Fruit fly (Drosophila melanogaster) whole organism, embryonic: ENCODE results near the gene eIF2Bepsilon.
A peak's percentile ranks its signal among the peaks of the same experiment; 100 is the strongest.

Experiments
- Adf1 ChIP-seq: fragments of 200-800 bp; sonication (Bioruptor generic); IDR thresholded peaks from 2 replicates; pipeline ENCODE4 v1.3.6; 2022; ENCODE audit warnings: missing biosample characterization, missing genetic modification characterization
- BEAF-32 ChIP-seq: fragments of 200-800 bp; sonication (Bioruptor generic); optimal IDR thresholded peaks from 3 replicates; lab custom pipeline; 2017; ENCODE audit warnings: missing biosample characterization, missing genetic modification characterization, mild to moderate bottlenecking, moderate library complexity, missing genetic modification reagents
- Bteb2 ChIP-seq: fragments of 200-800 bp; sonication (Bioruptor generic); optimal IDR thresholded peaks from 2 replicates; lab custom pipeline; 2016; ENCODE audit warnings: missing biosample characterization, missing genetic modification characterization
- C15 ChIP-seq: fragments of 200-800 bp; sonication (Bioruptor generic); IDR thresholded peaks from 3 replicates; pipeline ENCODE4 v1.3.6; 2022; ENCODE audit warnings: missing biosample characterization, missing genetic modification characterization
- CG10147 ChIP-seq: fragments of 200-800 bp; sonication (Bioruptor generic); optimal IDR thresholded peaks from 2 replicates; lab custom pipeline; 2019; ENCODE audit warnings: missing biosample characterization, mild to moderate bottlenecking, missing genetic modification characterization, moderate library complexity
- CG11456 ChIP-seq: fragments of 200-800 bp; sonication (Bioruptor generic); IDR thresholded peaks from 3 replicates; pipeline ENCODE4 v1.3.6; 2022; ENCODE audit warnings: missing biosample characterization, missing genetic modification characterization
- CG11723 ChIP-seq: fragments of 200-800 bp; sonication (Bioruptor generic); optimal IDR thresholded peaks from 2 replicates; lab custom pipeline; 2017; ENCODE audit warnings: missing biosample characterization, mild to moderate bottlenecking, missing genetic modification characterization
- CG12219 ChIP-seq: fragments of 200-800 bp; sonication (Bioruptor generic); optimal IDR thresholded peaks from 3 replicates; lab custom pipeline; 2018; ENCODE audit warnings: missing biosample characterization, mild to moderate bottlenecking, missing genetic modification characterization
- CG13775 ChIP-seq: fragments of 200-800 bp; sonication (Bioruptor generic); optimal IDR thresholded peaks from 3 replicates; lab custom pipeline; 2017; ENCODE audit warnings: missing biosample characterization, mild to moderate bottlenecking, missing genetic modification characterization
- CG14050 ChIP-seq: fragments of 200-800 bp; sonication (Bioruptor generic); IDR thresholded peaks from 3 replicates; pipeline ENCODE4 v1.3.6; 2022; ENCODE audit warnings: missing biosample characterization, missing genetic modification characterization
- CG15514 ChIP-seq: fragments of 200-800 bp; sonication (Bioruptor generic); optimal IDR thresholded peaks from 3 replicates; lab custom pipeline; 2017; ENCODE audit warnings: missing biosample characterization, missing genetic modification characterization, mild to moderate bottlenecking, moderate library complexity, missing genetic modification reagents
- CG17912 ChIP-seq: fragments of 200-800 bp; sonication (Bioruptor generic); optimal IDR thresholded peaks from 2 replicates; lab custom pipeline; 2018; ENCODE audit warnings: missing biosample characterization, mild to moderate bottlenecking, missing genetic modification characterization
- CG31365 ChIP-seq: fragments of 200-800 bp; sonication (Bioruptor generic); optimal IDR thresholded peaks from 2 replicates; lab custom pipeline; 2018; ENCODE audit warnings: missing biosample characterization, mild to moderate bottlenecking, missing genetic modification characterization
- CG32772 ChIP-seq: fragments of 200-800 bp; sonication (Bioruptor generic); IDR thresholded peaks from 2 replicates; pipeline ENCODE4 v1.3.6; 2022; ENCODE audit warnings: missing biosample characterization, missing genetic modification characterization
- CG3838 ChIP-seq: fragments of 200-800 bp; sonication (Bioruptor generic); optimal IDR thresholded peaks from 3 replicates; lab custom pipeline; 2016; ENCODE audit warnings: missing biosample characterization, missing genetic modification characterization
- CG7271 ChIP-seq: fragments of 200-800 bp; sonication (Bioruptor generic); optimal IDR thresholded peaks from 2 replicates; lab custom pipeline; 2018; ENCODE audit warnings: missing biosample characterization, mild to moderate bottlenecking, missing genetic modification characterization, moderate library complexity
- CG9876 ChIP-seq: fragments of 200-800 bp; sonication (Bioruptor generic); optimal IDR thresholded peaks from 2 replicates; lab custom pipeline; 2016; ENCODE audit warnings: missing biosample characterization, missing genetic modification characterization
- CTCF ChIP-seq: fragments of 200-800 bp; sonication (Bioruptor generic); optimal IDR thresholded peaks from 2 replicates; lab custom pipeline; 2017; ENCODE audit warnings: missing biosample characterization, mild to moderate bottlenecking, missing genetic modification characterization, moderate library complexity
- Dad ChIP-seq: fragments of 200-800 bp; sonication (Bioruptor generic); optimal IDR thresholded peaks from 3 replicates; lab custom pipeline; 2016; ENCODE audit warnings: missing biosample characterization, missing genetic modification characterization
- Dip2 ChIP-seq: fragments of 200-800 bp; sonication (Bioruptor generic); IDR thresholded peaks from 2 replicates; pipeline ENCODE4 v1.3.6; 2022; ENCODE audit warnings: missing biosample characterization, missing genetic modification characterization
- Dip3 ChIP-seq: fragments of 200-800 bp; sonication (Bioruptor generic); optimal IDR thresholded peaks from 3 replicates; lab custom pipeline; 2016; ENCODE audit warnings: missing biosample characterization, missing genetic modification characterization
- Doc2 ChIP-seq: fragments of 200-800 bp; sonication (Bioruptor generic); IDR thresholded peaks from 2 replicates; pipeline ENCODE4 v1.3.6; 2022; ENCODE audit warnings: missing biosample characterization, missing genetic modification characterization
- Doc3 ChIP-seq: fragments of 200-800 bp; sonication (Bioruptor generic); IDR thresholded peaks from 3 replicates; pipeline ENCODE4 v1.3.6; 2022; ENCODE audit warnings: missing biosample characterization, missing genetic modification characterization; ENCODE audit not compliant: partially characterized antibody
- Elba2 ChIP-seq: fragments of 200-800 bp; sonication (Bioruptor generic); optimal IDR thresholded peaks from 3 replicates; lab custom pipeline; 2016; ENCODE audit warnings: missing biosample characterization, missing genetic modification characterization
- Hr78 ChIP-seq, 2 experiments: fragments of 200-800 bp in 1 of 2; fragments of >200 bp in 1 of 2; sonication (Bioruptor generic) in 1 of 2; optimal IDR thresholded peaks; 2 replicates each; lab custom pipeline; 2017 to 2019; ENCODE audit warnings: missing biosample characterization in 2 of 2, missing genetic modification characterization in 2 of 2, mild to moderate bottlenecking in 1 of 2, moderate library complexity in 1 of 2
- MESR4 ChIP-seq: fragments of 200-800 bp; sonication (Bioruptor generic); optimal IDR thresholded peaks from 2 replicates; lab custom pipeline; 2018; ENCODE audit warnings: missing biosample characterization, mild to moderate bottlenecking, missing genetic modification characterization, moderate library complexity
- Optix ChIP-seq: fragments of 200-800 bp; sonication (Bioruptor generic); IDR thresholded peaks from 3 replicates; pipeline ENCODE4 v1.3.6; 2022; ENCODE audit warnings: missing biosample characterization, missing genetic modification characterization
- Ravus ChIP-seq: fragments of 200-800 bp; sonication (Bioruptor generic); IDR thresholded peaks from 2 replicates; pipeline ENCODE4 v1.3.6; 2022; ENCODE audit warnings: missing biosample characterization, missing genetic modification characterization
- Spps ChIP-seq: fragments of 200-800 bp; sonication (Bioruptor generic); optimal IDR thresholded peaks from 2 replicates; lab custom pipeline; 2018; ENCODE audit warnings: missing biosample characterization, mild to moderate bottlenecking, missing genetic modification characterization
- Tbp ChIP-seq: fragments of >200 bp; optimal IDR thresholded peaks from 2 replicates; lab custom pipeline; 2018; ENCODE audit warnings: missing biosample characterization, missing genetic modification characterization
- bcd ChIP-seq: fragments of 200-800 bp; sonication (Bioruptor generic); optimal IDR thresholded peaks from 2 replicates; lab custom pipeline; 2017; ENCODE audit warnings: missing biosample characterization, mild to moderate bottlenecking, missing genetic modification characterization
- corto ChIP-seq: fragments of 200-800 bp; sonication (Bioruptor generic); optimal IDR thresholded peaks from 2 replicates; lab custom pipeline; 2016; ENCODE audit warnings: missing biosample characterization, mild to moderate bottlenecking, missing genetic modification characterization, moderate library complexity
- cwo ChIP-seq: fragments of 200-800 bp; sonication (Bioruptor generic); optimal IDR thresholded peaks from 3 replicates; lab custom pipeline; 2017; ENCODE audit warnings: missing biosample characterization, missing genetic modification characterization, mild to moderate bottlenecking, moderate library complexity, missing genetic modification reagents
- dmrt99B ChIP-seq: fragments of 200-800 bp; sonication (Bioruptor generic); optimal IDR thresholded peaks from 2 replicates; lab custom pipeline; 2018; ENCODE audit warnings: missing biosample characterization, mild to moderate bottlenecking, missing genetic modification characterization, moderate library complexity
- esg ChIP-seq: fragments of 200-800 bp; sonication (Bioruptor generic); conservative IDR thresholded peaks from 2 replicates; pipeline ENCODE4 v1.3.6; 2022; ENCODE audit warnings: missing biosample characterization, missing genetic modification characterization
- gce ChIP-seq: fragments of 200-800 bp; sonication (Bioruptor generic); IDR thresholded peaks from 3 replicates; pipeline ENCODE4 v1.3.6; 2022; ENCODE audit warnings: missing biosample characterization, missing genetic modification characterization
- gem ChIP-seq: fragments of 200-800 bp; sonication (Bioruptor generic); optimal IDR thresholded peaks from 2 replicates; lab custom pipeline; 2019; ENCODE audit warnings: missing biosample characterization, mild to moderate bottlenecking, missing genetic modification characterization, moderate library complexity
- grau ChIP-seq: fragments of 200-800 bp; optimal IDR thresholded peaks from 3 replicates; lab custom pipeline; 2019; ENCODE audit warnings: missing biosample characterization, mild to moderate bottlenecking, missing genetic modification characterization, moderate library complexity
- gsb-n ChIP-seq: fragments of 200-800 bp; sonication (Bioruptor generic); optimal IDR thresholded peaks from 3 replicates; lab custom pipeline; 2018; ENCODE audit warnings: missing biosample characterization, mild to moderate bottlenecking, missing genetic modification characterization
- hkb ChIP-seq, 2 experiments: fragments of 200-800 bp in 1 of 2; fragments of >200 bp in 1 of 2; sonication (Bioruptor generic) in 1 of 2; IDR thresholded peaks in 1 of 2; optimal IDR thresholded peaks in 1 of 2; 2 replicates each; pipeline versions ENCODE4 v1.3.6 to Lab custom; 2017 to 2022; ENCODE audit warnings: missing biosample characterization in 1 of 2, missing genetic modification characterization in 1 of 2
- inv ChIP-seq: fragments of 200-800 bp; sonication (Bioruptor generic); IDR thresholded peaks from 2 replicates; pipeline ENCODE4 v1.3.6; 2022; ENCODE audit warnings: missing biosample characterization, missing genetic modification characterization; ENCODE audit not compliant: partially characterized antibody
- kay ChIP-seq: fragments of 200-800 bp; sonication (Bioruptor generic); optimal IDR thresholded peaks from 2 replicates; lab custom pipeline; 2016; ENCODE audit warnings: missing biosample characterization, missing genetic modification characterization
- knrl ChIP-seq: fragments of 200-800 bp; sonication (Bioruptor generic); IDR thresholded peaks from 3 replicates; pipeline ENCODE4 v1.3.6; 2022; ENCODE audit warnings: missing biosample characterization, missing genetic modification characterization; ENCODE audit not compliant: partially characterized antibody
- mam ChIP-seq: fragments of 200-800 bp; sonication (Bioruptor generic); optimal IDR thresholded peaks from 3 replicates; lab custom pipeline; 2016; ENCODE audit warnings: missing biosample characterization, missing genetic modification characterization
- rib ChIP-seq: fragments of 200-800 bp; sonication (Bioruptor generic); IDR thresholded peaks from 2 replicates; pipeline ENCODE4 v1.3.6; 2022; ENCODE audit warnings: missing biosample characterization, missing genetic modification characterization
- row ChIP-seq: fragments of 200-800 bp; sonication (Bioruptor generic); IDR thresholded peaks from 3 replicates; pipeline ENCODE4 v1.3.6; 2022; ENCODE audit warnings: missing biosample characterization, missing genetic modification characterization
- shn ChIP-seq: fragments of 200-800 bp; sonication (Bioruptor generic); optimal IDR thresholded peaks from 3 replicates; lab custom pipeline; 2016; ENCODE audit warnings: missing biosample characterization, missing genetic modification characterization
- sisA ChIP-seq: fragments of 200-800 bp; sonication (Bioruptor generic); IDR thresholded peaks from 2 replicates; pipeline ENCODE4 v1.3.6; 2022; ENCODE audit warnings: missing biosample characterization, missing genetic modification characterization
- so ChIP-seq: fragments of 200-800 bp; sonication (Bioruptor generic); IDR thresholded peaks from 3 replicates; pipeline ENCODE4 v1.3.6; 2022; ENCODE audit warnings: missing biosample characterization, missing genetic modification characterization
- stwl ChIP-seq: fragments of 200-800 bp; sonication (Bioruptor generic); optimal IDR thresholded peaks from 3 replicates; lab custom pipeline; 2018; ENCODE audit warnings: missing biosample characterization, mild to moderate bottlenecking, missing genetic modification characterization, moderate library complexity
- yki ChIP-seq: fragments of >200 bp; optimal IDR thresholded peaks from 3 replicates; lab custom pipeline; 2018

eIF2Bepsilon gene

DNA sequence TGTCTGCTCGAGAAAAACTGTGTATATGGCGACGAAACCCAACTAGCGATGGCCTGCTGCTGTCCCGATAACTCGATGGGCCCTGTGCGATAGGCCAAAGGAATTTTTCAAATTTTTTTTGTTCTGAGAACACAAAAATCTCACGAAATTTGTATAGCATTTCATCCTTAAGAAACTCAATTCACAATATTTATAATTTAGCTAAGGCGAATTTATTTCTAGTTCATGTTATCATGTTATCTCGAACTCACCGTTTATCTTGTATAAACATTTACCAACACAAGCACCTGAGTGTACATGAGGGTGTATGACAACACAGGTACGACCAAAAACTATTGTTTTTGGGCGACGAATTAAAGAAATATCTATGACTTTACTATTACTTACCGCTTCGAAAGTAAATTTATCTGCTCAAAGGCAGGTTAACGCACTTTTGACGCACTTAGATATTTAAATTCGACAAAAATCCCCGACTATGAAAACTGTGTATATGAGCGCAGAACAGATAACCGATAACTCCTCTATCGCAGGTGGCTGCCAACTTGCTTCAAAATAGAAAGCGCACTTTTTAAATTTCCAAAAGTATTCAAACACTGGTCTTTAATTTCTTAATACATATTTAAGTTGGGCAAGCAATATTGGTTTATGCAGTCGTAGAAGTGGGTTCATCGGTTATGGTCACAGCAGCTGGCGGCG, 22.4 kb downstream of the eIF2Bepsilon start, which contains the start of gene arm (continued):
- TF ChIP-seq sisA (GFP tag; lab: Robert Waterston, UW) (no peak), corto (GFP tag; lab: Kevin White, UChicago) (no peak), CG9876 (GFP tag; lab: Kevin White, UChicago) (no peak), Spps (tag; lab: Kevin White, UChicago) (no peak), dmrt99B (no peak), CTCF (GFP tag; lab: Kevin White, UChicago) (no peak), row (GFP tag; lab: Robert Waterston, UW) (peak; percentile 38; the same call in 2 of the 3 replicates), gsb-n (tag; lab: Kevin White, UChicago) (no peak), CG11456 (GFP tag; lab: Robert Waterston, UW) (no peak), CG3838 (GFP tag; lab: Kevin White, UChicago) (no peak), Adf1 (GFP tag; lab: Robert Waterston, UW) (no peak), CG7271 (tag; lab: Kevin White, UChicago) (no peak), inv (GFP tag; lab: Robert Waterston, UW) (no peak), stwl (no peak), bcd (GFP tag; lab: Kevin White, UChicago) (no peak), Dip2 (GFP tag; lab: Robert Waterston, UW) (no peak), kay (GFP tag; lab: Kevin White, UChicago) (no peak), CG31365 (tag; lab: Kevin White, UChicago) (no peak), shn (no peak), CG14050 (GFP tag; lab: Robert Waterston, UW) (no peak), MESR4 (no peak), Doc3 (GFP tag; lab: Robert Waterston, UW) (no peak), Doc2 (GFP tag; lab: Robert Waterston, UW) (no peak), Dad (GFP tag; lab: Kevin White, UChicago) (no peak), CG15514 (GFP tag; lab: Kevin White, UChicago) (peak; percentile 11), mam (GFP tag; lab: Kevin White, UChicago) (peak; percentile 11), Elba2 (no peak), C15 (GFP tag; lab: Robert Waterston, UW) (no peak), CG11723 (GFP tag; lab: Kevin White, UChicago) (no peak), CG12219 (GFP tag; lab: Kevin White, UChicago) (no peak), CG13775 (GFP tag; lab: Kevin White, UChicago) (no peak), hkb (optimal IDR thresholded peaks at IDR 0.05; lab: Kevin White, UChicago) (no peak), hkb (GFP tag; IDR thresholded peaks at IDR 0.05; lab: Robert Waterston, UW) (no peak), yki (lab: Kevin White, UChicago) (no peak), Hr78 (GFP tag; optimal IDR thresholded peaks at IDR 0.05; lab: Kevin White, UChicago) (no peak), grau (tag; lab: Kevin White, UChicago) (no peak), CG10147 (GFP tag; lab: Kevin White, UChicago) (no peak), so (GFP tag; lab: Robert Waterston, UW) (no peak), CG32772 (no peak), cwo (GFP tag; lab: Kevin White, UChicago) (no peak), gem (no peak), Tbp (no peak), Ravus (GFP tag; lab: Robert Waterston, UW) (no peak), Dip3 (GFP tag; lab: Kevin White, UChicago) (no peak), esg (GFP tag; lab: Robert Waterston, UW) (no peak), CG17912 (GFP tag; lab: Kevin White, UChicago) (no peak), BEAF-32 (peak; percentile 56), Optix (GFP tag; lab: Robert Waterston, UW) (no peak), rib (GFP tag; lab: Robert Waterston, UW) (no peak), Bteb2 (GFP tag; lab: Kevin White, UChicago) (no peak), gce (GFP tag; lab: Robert Waterston, UW) (no peak), knrl (GFP tag; lab: Robert Waterston, UW) (0 out of 3 replicates have a peak, but pooled peaks have one; percentile 11)
